Worm (Caenorhabditis elegans) whole organism, late embryonic: Measurements from ENCODE around the gene appg-1.
A peak's percentile ranks its signal among the peaks of the same experiment; 100 is the strongest.

Experiments
- C08G9.2 ChIP-seq: sonication (generic microtip); optimal IDR thresholded peaks from 2 replicates; lab custom pipeline; 2016; ENCODE audit warnings: mild to moderate bottlenecking, missing genetic modification characterization, moderate library complexity, missing compliant biosample characterization
- C38D4.7 ChIP-seq: fragments of 200-800 bp; sonication (Bioruptor generic); optimal IDR thresholded peaks from 2 replicates; lab custom pipeline; 2018; ENCODE audit warnings: mild to moderate bottlenecking, missing genetic modification characterization, moderate library complexity, missing compliant biosample characterization
- K02D7.2 ChIP-seq: sonication (generic microtip); optimal IDR thresholded peaks from 2 replicates; lab custom pipeline; 2017; ENCODE audit warnings: mild to moderate bottlenecking, missing genetic modification characterization, missing compliant biosample characterization
- Y22D7AL.16 ChIP-seq: sonication (generic microtip); optimal IDR thresholded peaks from 2 replicates; lab custom pipeline; 2016; ENCODE audit warnings: missing genetic modification characterization, missing compliant biosample characterization
- ceh-18 ChIP-seq: sonication (generic microtip); optimal IDR thresholded peaks from 2 replicates; lab custom pipeline; 2016; ENCODE audit warnings: missing genetic modification characterization, missing compliant biosample characterization
- ceh-19 ChIP-seq: fragments of 200-800 bp; sonication (Bioruptor generic); optimal IDR thresholded peaks from 2 replicates; lab custom pipeline; 2018; ENCODE audit warnings: mild to moderate bottlenecking, missing genetic modification characterization, missing compliant biosample characterization
- ceh-22 ChIP-seq: sonication (generic microtip); optimal IDR thresholded peaks from 2 replicates; lab custom pipeline; 2017; ENCODE audit warnings: missing biosample characterization, missing genetic modification characterization
- ceh-24 ChIP-seq: sonication (generic microtip); optimal IDR thresholded peaks from 2 replicates; lab custom pipeline; 2016; ENCODE audit warnings: mild to moderate bottlenecking, missing genetic modification characterization, missing compliant biosample characterization
- ceh-30 ChIP-seq: fragments of 150-350 bp; optimal IDR thresholded peaks from 2 replicates; lab custom pipeline; 2014; ENCODE audit warnings: missing biosample characterization, missing genetic modification characterization
- ceh-34 ChIP-seq: sonication (generic microtip); optimal IDR thresholded peaks from 2 replicates; lab custom pipeline; 2016; ENCODE audit warnings: mild to moderate bottlenecking, missing genetic modification characterization, missing compliant biosample characterization
- ceh-45 ChIP-seq: fragments of 200-800 bp; sonication (Bioruptor generic); IDR thresholded peaks from 2 replicates; pipeline ENCODE4 v1.3.6; 2022; ENCODE audit warnings: missing genetic modification reagents, missing genetic modification characterization, missing compliant biosample characterization
- dmd-4 ChIP-seq: sonication (generic microtip); optimal IDR thresholded peaks from 2 replicates; lab custom pipeline; 2016; ENCODE audit warnings: borderline replicate concordance, missing genetic modification characterization, missing compliant biosample characterization
- dve-1 ChIP-seq: sonication (generic microtip); optimal IDR thresholded peaks from 2 replicates; lab custom pipeline; 2017; ENCODE audit warnings: antibody characterized with exemption, mild to moderate bottlenecking, missing genetic modification characterization, missing compliant biosample characterization
- elt-2 ChIP-seq: sonication (generic microtip); optimal IDR thresholded peaks from 2 replicates; lab custom pipeline; 2016; ENCODE audit warnings: missing genetic modification reagents, missing genetic modification characterization, missing compliant biosample characterization
- ets-4 ChIP-seq: sonication (generic microtip); optimal IDR thresholded peaks from 2 replicates; lab custom pipeline; 2016; ENCODE audit warnings: missing genetic modification characterization, missing compliant biosample characterization
- eyg-1 ChIP-seq: sonication (generic microtip); optimal IDR thresholded peaks from 2 replicates; lab custom pipeline; 2016; ENCODE audit warnings: missing genotype, missing genetic modification characterization, missing compliant biosample characterization
- gmeb-2 ChIP-seq: sonication (generic microtip); optimal IDR thresholded peaks from 2 replicates; lab custom pipeline; 2016; ENCODE audit warnings: missing genetic modification characterization, inconsistent platforms, missing compliant biosample characterization
- lim-6 ChIP-seq: sonication (generic microtip); optimal IDR thresholded peaks from 2 replicates; lab custom pipeline; 2016; ENCODE audit warnings: missing genetic modification characterization, missing compliant biosample characterization
- madf-2 ChIP-seq: sonication (generic microtip); optimal IDR thresholded peaks from 2 replicates; lab custom pipeline; 2017; ENCODE audit warnings: missing genetic modification characterization, missing compliant biosample characterization
- nhr-11 ChIP-seq: fragments of 150-350 bp; optimal IDR thresholded peaks from 2 replicates; lab custom pipeline; 2014; ENCODE audit warnings: missing biosample characterization, missing genetic modification characterization
- nhr-232 ChIP-seq: sonication (generic microtip); optimal IDR thresholded peaks from 2 replicates; lab custom pipeline; 2016; ENCODE audit warnings: missing genetic modification characterization, missing compliant biosample characterization
- odd-2 ChIP-seq: sonication (generic microtip); optimal IDR thresholded peaks from 2 replicates; lab custom pipeline; 2017; ENCODE audit warnings: antibody characterized with exemption, mild to moderate bottlenecking, missing genetic modification characterization, missing compliant biosample characterization
- pag-3 ChIP-seq: sonication (generic microtip); optimal IDR thresholded peaks from 2 replicates; lab custom pipeline; 2016; ENCODE audit warnings: missing compliant biosample characterization, missing genetic modification characterization, borderline replicate concordance
- pat-9 ChIP-seq: fragments of 200-800 bp; sonication (Bioruptor generic); optimal IDR thresholded peaks from 2 replicates; lab custom pipeline; 2018; ENCODE audit warnings: mild to moderate bottlenecking, missing genetic modification characterization, moderate library complexity, missing compliant biosample characterization
- pax-1 ChIP-seq: fragments of 150-350 bp; optimal IDR thresholded peaks from 2 replicates; lab custom pipeline; 2014; ENCODE audit warnings: missing biosample characterization, missing genetic modification characterization
- pha-4 ChIP-seq: fragments of 150-350 bp; optimal IDR thresholded peaks from 2 replicates; lab custom pipeline; 2018; ENCODE audit warnings: missing biosample characterization, missing genetic modification reagents, missing genetic modification characterization
- pqm-1 ChIP-seq: sonication (generic microtip); optimal IDR thresholded peaks from 2 replicates; lab custom pipeline; 2016; ENCODE audit warnings: missing genetic modification characterization, missing compliant biosample characterization
- ref-2 ChIP-seq: sonication (generic microtip); optimal IDR thresholded peaks from 2 replicates; lab custom pipeline; 2016; ENCODE audit warnings: missing genetic modification characterization, missing compliant biosample characterization
- rnt-1 ChIP-seq: sonication (generic microtip); optimal IDR thresholded peaks from 2 replicates; lab custom pipeline; 2016; ENCODE audit warnings: missing genetic modification characterization, missing compliant biosample characterization
- sdc-2 ChIP-seq: sonication (generic microtip); optimal IDR thresholded peaks from 2 replicates; lab custom pipeline; 2016; ENCODE audit warnings: missing genotype, missing genetic modification characterization, missing compliant biosample characterization
- ttx-3 ChIP-seq: sonication (generic microtip); optimal IDR thresholded peaks from 2 replicates; lab custom pipeline; 2016; ENCODE audit warnings: missing genetic modification reagents, missing genetic modification characterization, missing compliant biosample characterization
- unc-3 ChIP-seq, 2 experiments: fragments of 200-800 bp in 1 of 2; sonication (Bioruptor generic) in 1 of 2; sonication (generic microtip) in 1 of 2; conservative IDR thresholded peaks in 1 of 2; optimal IDR thresholded peaks in 1 of 2; 2 replicates each; pipeline versions ENCODE4 v1.3.6 to Lab custom; 2016 to 2022; ENCODE audit warnings: missing compliant biosample characterization in 2 of 2, missing genetic modification characterization in 2 of 2, missing genetic modification reagents in 1 of 2
- unc-42 ChIP-seq: sonication (generic microtip); optimal IDR thresholded peaks from 2 replicates; lab custom pipeline; 2016; ENCODE audit warnings: missing genotype, missing genetic modification characterization, missing compliant biosample characterization
- unc-55 ChIP-seq: sonication (generic microtip); optimal IDR thresholded peaks from 2 replicates; lab custom pipeline; 2017; ENCODE audit warnings: missing biosample characterization, missing genetic modification reagents, missing genetic modification characterization
- unc-86 ChIP-seq: sonication (generic microtip); optimal IDR thresholded peaks from 2 replicates; lab custom pipeline; 2016; ENCODE audit warnings: missing genetic modification characterization, missing compliant biosample characterization
- zip-5 ChIP-seq: sonication (generic microtip); optimal IDR thresholded peaks from 2 replicates; lab custom pipeline; 2016; ENCODE audit warnings: missing genetic modification characterization, missing compliant biosample characterization

appg-1 gene

DNA sequence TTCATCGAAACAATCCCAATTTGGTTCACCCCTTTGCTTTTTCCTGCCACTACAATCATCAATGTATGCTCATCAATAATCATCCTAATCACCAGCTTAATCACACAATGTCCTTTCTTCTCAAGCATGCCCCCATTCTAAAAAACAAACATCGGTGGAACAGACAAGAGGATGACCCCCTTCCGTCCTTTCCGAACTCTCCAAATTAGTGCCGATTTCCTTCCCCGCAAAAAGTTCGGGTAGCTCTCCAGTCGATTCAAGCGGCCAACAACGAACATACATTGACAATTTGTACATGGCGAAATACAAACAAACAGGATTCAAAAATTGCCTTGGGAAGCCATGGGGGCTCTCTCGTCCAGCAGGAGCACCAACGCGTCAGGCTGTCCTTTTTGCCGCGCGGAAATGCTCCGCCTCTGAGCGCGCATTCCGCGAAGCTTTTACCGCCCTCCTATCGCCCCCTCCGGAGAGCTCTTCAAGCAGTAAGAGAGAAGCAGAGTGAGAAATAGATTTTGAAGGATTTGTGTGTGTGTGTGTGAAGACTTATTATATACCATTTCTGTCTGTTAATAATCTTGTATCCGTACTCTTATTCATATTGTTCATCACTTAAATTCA lies at the start of gene appg-1:
appg-1 (plus strand) TSS at position 427 of the 618 bp plus-strand sequence.
- no peak for TF ChIP-seq eyg-1 (tag; lab: Kevin White, UChicago)
- TF ChIP-seq ceh-19 (GFP tag; lab: Kevin White, UChicago): no peak
- no peak for TF ChIP-seq nhr-11 (tag; lab: Kevin White, UChicago)
- TF ChIP-seq rnt-1 (tag; lab: Kevin White, UChicago): no peak
- TF ChIP-seq gmeb-2: no peak

- TF ChIP-seq ref-2 (tag; lab: Kevin White, UChicago): no peak
- TF ChIP-seq unc-42 (tag; lab: Kevin White, UChicago): peak; percentile 19
Observed at ce11 chrII:10279561-10279960, 46.3 kb upstream of the appg-1 start, which contains the start of gene ZK971.1. Gene ZK971.1, minus strand, starts transcription at chrII:10279661.

ce11 chrII:10281674-10282073 lies 44.2 kb upstream of the appg-1 start:
- TF ChIP-seq K02D7.2 (no peak), dve-1 (tag; lab: Kevin White, UChicago) (no peak), pha-4 (tag; lab: Kevin White, UChicago) (no peak), pat-9 (tag; lab: Kevin White, UChicago) (no peak), ceh-18 (tag; lab: Kevin White, UChicago) (no peak), nhr-11 (tag; lab: Kevin White, UChicago) (no peak), ceh-24 (no peak), ceh-22 (no peak), ets-4 (no peak), elt-2 (tag; lab: Kevin White, UChicago) (no peak), pqm-1 (tag; lab: Kevin White, UChicago) (no peak), ceh-45 (no peak), unc-3 (GFP tag; conservative IDR thresholded peaks at IDR 0.05; lab: Robert Waterston, UW) (no peak), unc-3 (tag; optimal IDR thresholded peaks at IDR 0.05; lab: Kevin White, UChicago) (no peak), pag-3 (no peak), lim-6 (tag; lab: Kevin White, UChicago) (no peak), ttx-3 (tag; lab: Kevin White, UChicago) (no peak), ceh-34 (no peak), zip-5 (tag; lab: Kevin White, UChicago) (no peak)

DNA sequence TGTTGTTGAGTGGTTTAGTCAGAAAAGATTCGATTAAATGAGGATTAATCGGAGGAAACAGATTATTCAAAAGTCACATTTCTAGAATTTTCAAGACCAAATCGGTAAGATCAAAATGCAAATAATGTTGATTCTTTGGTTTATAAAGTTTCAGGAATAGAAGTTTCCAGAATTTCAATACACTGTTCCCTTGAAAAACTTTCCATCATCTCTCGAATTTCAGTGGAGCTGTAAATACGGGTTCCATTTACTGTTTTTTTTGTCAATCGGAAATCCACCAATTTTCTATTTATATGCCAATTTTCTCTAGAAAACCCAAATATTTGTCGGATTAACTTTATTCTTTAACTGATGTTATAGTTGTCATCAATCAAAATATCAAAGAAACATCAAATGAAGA lies 42.7 kb upstream of the appg-1 start:
- TF ChIP-seq ceh-45 (no peak), sdc-2 (tag; lab: Kevin White, UChicago) (no peak), unc-55 (GFP tag; lab: Kevin White, UChicago) (no peak), C08G9.2 (no peak), zip-5 (tag; lab: Kevin White, UChicago) (no peak), pqm-1 (tag; lab: Kevin White, UChicago) (no peak), pax-1 (no peak), odd-2 (no peak), madf-2 (no peak), unc-3 (GFP tag; conservative IDR thresholded peaks at IDR 0.05; lab: Robert Waterston, UW) (no peak), unc-3 (tag; optimal IDR thresholded peaks at IDR 0.05; lab: Kevin White, UChicago) (no peak), ceh-30 (no peak), Y22D7AL.16 (tag; lab: Kevin White, UChicago) (no peak), nhr-11 (tag; lab: Kevin White, UChicago) (no peak), nhr-232 (no peak), ceh-22 (no peak), dmd-4 (no peak), C38D4.7 (GFP tag; lab: Kevin White, UChicago) (no peak), unc-86 (no peak)
